Fruit fly (Drosophila melanogaster): ENCODE measurements around the gene Acp32CD.

DNA sequence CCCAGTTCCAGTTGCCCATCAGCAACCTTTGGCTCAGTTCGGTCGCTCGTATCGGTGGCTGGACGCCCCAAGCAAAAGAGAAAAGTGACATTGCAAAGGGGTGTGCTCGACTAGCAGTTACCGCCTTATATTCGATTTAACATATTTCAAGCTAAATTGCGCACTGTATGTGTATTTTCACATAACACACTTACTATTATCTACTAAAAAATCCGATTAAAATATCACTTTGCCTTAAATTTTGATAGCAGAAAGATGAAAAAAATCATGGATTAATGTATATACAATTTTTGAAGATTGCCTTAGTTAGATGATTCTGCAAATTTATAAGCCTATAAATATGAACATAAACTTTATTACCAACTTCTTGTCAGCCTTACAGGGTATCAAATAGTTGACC lies 6.2 kb downstream of the Acp32CD start:
- TF ChIP-seq CG7101 (tag; optimal IDR thresholded peaks at IDR 0.05): no peak
- TF ChIP-seq ovo (GFP tag; optimal IDR thresholded peaks at IDR 0.05): no peak
- no peak for TF ChIP-seq toe (GFP tag; optimal IDR thresholded peaks at IDR 0.05)
- TF ChIP-seq CG1620 (GFP tag; optimal IDR thresholded peaks at IDR 0.05): no peak
- no peak for TF ChIP-seq CG33017 (tag; optimal IDR thresholded peaks at IDR 0.05)
- no peak for TF ChIP-seq kay (GFP tag; ENCODE audit: borderline replicate concordance)
- no peak for TF ChIP-seq CG12768 (GFP tag; optimal IDR thresholded peaks at IDR 0.05)
- TF ChIP-seq Clk (GFP tag; optimal IDR thresholded peaks at IDR 0.05): no peak
- no peak for TF ChIP-seq CG7045 (GFP tag; optimal IDR thresholded peaks at IDR 0.05)
- TF ChIP-seq cnc (optimal IDR thresholded peaks at IDR 0.05): no peak
- TF ChIP-seq Mnt (GFP tag; optimal IDR thresholded peaks at IDR 0.05): no peak
- TF ChIP-seq pad (GFP tag; optimal IDR thresholded peaks at IDR 0.05): no peak
- TF ChIP-seq CG11617 (GFP tag; optimal IDR thresholded peaks at IDR 0.05): no peak
- TF ChIP-seq cic (GFP tag; optimal IDR thresholded peaks at IDR 0.05): no peak

Data from whole organism, adult.